Fruit fly (Drosophila melanogaster) whole organism, embryonic: ENCODE results near the gene cort.

Experiments
- CG12155 ChIP-seq: fragments of 200-800 bp; sonication (Bioruptor generic); optimal IDR thresholded peaks from 3 replicates; lab custom pipeline; 2016; ENCODE audit warnings: missing biosample characterization, missing genetic modification characterization
- CG16815 ChIP-seq: fragments of 200-800 bp; sonication (Bioruptor generic); optimal IDR thresholded peaks from 3 replicates; lab custom pipeline; 2017; ENCODE audit warnings: missing biosample characterization, mild to moderate bottlenecking, missing genetic modification characterization
- CG17359 ChIP-seq: fragments of 200-800 bp; sonication (Bioruptor generic); optimal IDR thresholded peaks from 3 replicates; lab custom pipeline; 2018; ENCODE audit warnings: missing biosample characterization, mild to moderate bottlenecking, missing genetic modification characterization, moderate library complexity
- CG17361 ChIP-seq: fragments of 200-800 bp; sonication (Bioruptor generic); IDR thresholded peaks from 3 replicates; pipeline ENCODE4 v1.3.6; 2022; ENCODE audit warnings: missing biosample characterization, missing genetic modification characterization
- CG17829 ChIP-seq: fragments of 200-800 bp; optimal IDR thresholded peaks from 2 replicates; lab custom pipeline; 2019; ENCODE audit warnings: missing biosample characterization, mild to moderate bottlenecking, missing genetic modification characterization, moderate library complexity
- CG1792 ChIP-seq: fragments of 200-800 bp; sonication (Bioruptor generic); optimal IDR thresholded peaks from 2 replicates; lab custom pipeline; 2016; ENCODE audit warnings: missing biosample characterization, missing genetic modification characterization
- CG31441 ChIP-seq: fragments of 200-800 bp; sonication (Bioruptor generic); IDR thresholded peaks from 2 replicates; pipeline ENCODE4 v1.3.6; 2022; ENCODE audit warnings: missing biosample characterization, missing genetic modification characterization
- CG33213 ChIP-seq: fragments of 200-800 bp; sonication (Bioruptor generic); optimal IDR thresholded peaks from 3 replicates; lab custom pipeline; 2016; ENCODE audit warnings: missing biosample characterization, missing genetic modification characterization
- CG4282 ChIP-seq: fragments of 200-800 bp; sonication (Bioruptor generic); optimal IDR thresholded peaks from 2 replicates; lab custom pipeline; 2016; ENCODE audit warnings: missing biosample characterization, missing genetic modification characterization
- CG4360 ChIP-seq: fragments of 200-800 bp; sonication (Bioruptor generic); IDR thresholded peaks from 2 replicates; pipeline ENCODE4 v1.3.6; 2022; ENCODE audit warnings: missing biosample characterization, missing genetic modification characterization
- CG4854 ChIP-seq: fragments of 200-800 bp; sonication (Bioruptor generic); optimal IDR thresholded peaks from 2 replicates; lab custom pipeline; 2016; ENCODE audit warnings: missing biosample characterization, missing genetic modification characterization, inconsistent platforms
- CG5953 ChIP-seq: fragments of 200-800 bp; sonication (Bioruptor generic); IDR thresholded peaks from 2 replicates; pipeline ENCODE4 v1.3.6; 2022; ENCODE audit warnings: missing biosample characterization, missing genetic modification characterization
- CG6813 ChIP-seq: fragments of 200-800 bp; sonication (Bioruptor generic); optimal IDR thresholded peaks from 2 replicates; lab custom pipeline; 2017; ENCODE audit warnings: missing biosample characterization, missing genetic modification characterization, mild to moderate bottlenecking, moderate library complexity, missing genetic modification reagents
- CG7271 ChIP-seq: fragments of 200-800 bp; sonication (Bioruptor generic); optimal IDR thresholded peaks from 2 replicates; lab custom pipeline; 2018; ENCODE audit warnings: missing biosample characterization, mild to moderate bottlenecking, missing genetic modification characterization, moderate library complexity
- CG7786 ChIP-seq: fragments of 200-800 bp; sonication (Bioruptor generic); optimal IDR thresholded peaks from 2 replicates; lab custom pipeline; 2016; ENCODE audit warnings: missing biosample characterization, missing genetic modification characterization
- CG8290 ChIP-seq, 3 experiments: fragments of 200-800 bp; sonication (Bioruptor generic); optimal IDR thresholded peaks; 2 replicates each; lab custom pipeline; 2016 to 2019; ENCODE audit warnings: missing biosample characterization in 3 of 3, missing genetic modification characterization in 3 of 3, mild to moderate bottlenecking in 2 of 3, moderate library complexity in 1 of 3
- CG9437 ChIP-seq: fragments of 200-800 bp; sonication (Bioruptor generic); optimal IDR thresholded peaks from 2 replicates; lab custom pipeline; 2018; ENCODE audit warnings: missing biosample characterization, mild to moderate bottlenecking, missing genetic modification characterization
- CG9797 ChIP-seq: fragments of 200-800 bp; sonication (Bioruptor generic); optimal IDR thresholded peaks from 3 replicates; lab custom pipeline; 2018; ENCODE audit warnings: missing biosample characterization, mild to moderate bottlenecking, missing genetic modification characterization
- CG9876 ChIP-seq: fragments of 200-800 bp; sonication (Bioruptor generic); optimal IDR thresholded peaks from 2 replicates; lab custom pipeline; 2016; ENCODE audit warnings: missing biosample characterization, missing genetic modification characterization
- CoRest ChIP-seq: fragments of 200-800 bp; sonication (Bioruptor generic); optimal IDR thresholded peaks from 3 replicates; lab custom pipeline; 2018; ENCODE audit warnings: missing biosample characterization, mild to moderate bottlenecking, missing genetic modification characterization, moderate library complexity
- D19A ChIP-seq: fragments of 200-800 bp; optimal IDR thresholded peaks from 3 replicates; lab custom pipeline; 2019; ENCODE audit warnings: missing biosample characterization, mild to moderate bottlenecking, missing genetic modification characterization, moderate library complexity
- Deaf1 ChIP-seq: fragments of 200-800 bp; optimal IDR thresholded peaks from 3 replicates; lab custom pipeline; 2019; ENCODE audit warnings: missing biosample characterization, mild to moderate bottlenecking, missing genetic modification characterization, moderate library complexity
- Jarid2 ChIP-seq: fragments of 200-800 bp; sonication (Bioruptor generic); optimal IDR thresholded peaks from 3 replicates; lab custom pipeline; 2017; ENCODE audit warnings: mild to moderate bottlenecking, missing biosample characterization, missing genetic modification reagents, missing genetic modification characterization
- MTF-1 ChIP-seq: fragments of 200-800 bp; sonication (Bioruptor generic); optimal IDR thresholded peaks from 2 replicates; lab custom pipeline; 2018; ENCODE audit warnings: missing biosample characterization, mild to moderate bottlenecking, missing genetic modification characterization, borderline replicate concordance
- Meics ChIP-seq: fragments of 200-800 bp; sonication (Bioruptor generic); optimal IDR thresholded peaks from 2 replicates; lab custom pipeline; 2017; ENCODE audit warnings: missing biosample characterization, mild to moderate bottlenecking, missing genetic modification characterization
- NC2α ChIP-seq: fragments of 200-800 bp; sonication (Bioruptor generic); optimal IDR thresholded peaks from 2 replicates; lab custom pipeline; 2016; ENCODE audit warnings: missing biosample characterization, missing genetic modification characterization
- NC2β ChIP-seq: fragments of 200-800 bp; sonication (Bioruptor generic); optimal IDR thresholded peaks from 2 replicates; lab custom pipeline; 2016; ENCODE audit warnings: missing biosample characterization, missing genetic modification characterization
- Nf-YB ChIP-seq: fragments of 200-800 bp; sonication (Bioruptor generic); optimal IDR thresholded peaks from 3 replicates; lab custom pipeline; 2019; ENCODE audit warnings: missing biosample characterization, mild to moderate bottlenecking, missing genetic modification characterization, moderate library complexity
- Poxn ChIP-seq: fragments of 200-800 bp; sonication (Bioruptor generic); IDR thresholded peaks from 2 replicates; pipeline ENCODE4 v1.3.6; 2022; ENCODE audit warnings: missing biosample characterization, missing genetic modification characterization
- Tbp ChIP-seq: fragments of >200 bp; optimal IDR thresholded peaks from 2 replicates; lab custom pipeline; 2018; ENCODE audit warnings: missing biosample characterization, missing genetic modification characterization
- Xrp1 ChIP-seq: fragments of 200-800 bp; sonication (Bioruptor generic); IDR thresholded peaks from 2 replicates; pipeline ENCODE4 v1.3.6; 2022; ENCODE audit warnings: missing biosample characterization, missing genetic modification characterization
- abd-A ChIP-seq: fragments of 200-800 bp; sonication (Bioruptor generic); optimal IDR thresholded peaks from 3 replicates; lab custom pipeline; 2019; ENCODE audit warnings: missing biosample characterization, mild to moderate bottlenecking, missing genetic modification characterization, moderate library complexity
- ash1 ChIP-seq: fragments of 200-800 bp; sonication (Bioruptor generic); optimal IDR thresholded peaks from 2 replicates; lab custom pipeline; 2018; ENCODE audit warnings: missing biosample characterization, mild to moderate bottlenecking, missing genetic modification characterization
- bab2 ChIP-seq: fragments of 200-800 bp; sonication (Bioruptor generic); optimal IDR thresholded peaks from 2 replicates; lab custom pipeline; 2016; ENCODE audit warnings: missing biosample characterization, missing genetic modification characterization
- cwo ChIP-seq: fragments of 200-800 bp; sonication (Bioruptor generic); optimal IDR thresholded peaks from 3 replicates; lab custom pipeline; 2017; ENCODE audit warnings: missing biosample characterization, missing genetic modification characterization, mild to moderate bottlenecking, moderate library complexity, missing genetic modification reagents
- esg ChIP-seq: fragments of 200-800 bp; sonication (Bioruptor generic); conservative IDR thresholded peaks from 2 replicates; pipeline ENCODE4 v1.3.6; 2022; ENCODE audit warnings: missing biosample characterization, missing genetic modification characterization
- eve ChIP-seq, 2 experiments: fragments of >200 bp; optimal IDR thresholded peaks; 2 replicates each; lab custom pipeline; 2017; ENCODE audit warnings: missing biosample characterization in 2 of 2, missing genetic modification characterization in 2 of 2
- grn ChIP-seq: fragments of 200-800 bp; sonication (Bioruptor generic); optimal IDR thresholded peaks from 3 replicates; lab custom pipeline; 2017; ENCODE audit warnings: missing biosample characterization, missing genetic modification characterization
- gt ChIP-seq: fragments of 200-800 bp; sonication (Bioruptor generic); IDR thresholded peaks from 2 replicates; pipeline ENCODE4 v1.3.6; 2022; ENCODE audit warnings: missing biosample characterization, missing genetic modification characterization
- lov ChIP-seq, 2 experiments: fragments of 200-800 bp in 1 of 2; fragments of >200 bp in 1 of 2; sonication (Bioruptor generic) in 1 of 2; IDR thresholded peaks in 1 of 2; optimal IDR thresholded peaks in 1 of 2; 2 replicates in 1 of 2; 3 replicates in 1 of 2; pipeline versions ENCODE4 v1.3.6 to Lab custom; 2017 to 2022; ENCODE audit warnings: missing biosample characterization in 1 of 2, missing genetic modification characterization in 1 of 2
- pita ChIP-seq: fragments of 200-800 bp; sonication (Bioruptor generic); optimal IDR thresholded peaks from 2 replicates; lab custom pipeline; 2017; ENCODE audit warnings: missing biosample characterization, mild to moderate bottlenecking, missing genetic modification characterization
- repo ChIP-seq: fragments of 200-800 bp; sonication (Bioruptor generic); optimal IDR thresholded peaks from 2 replicates; lab custom pipeline; 2016; ENCODE audit warnings: missing biosample characterization, missing genetic modification characterization
- run ChIP-seq: fragments of 200-800 bp; sonication (Bioruptor generic); optimal IDR thresholded peaks from 3 replicates; lab custom pipeline; 2018; ENCODE audit warnings: missing biosample characterization, mild to moderate bottlenecking, missing genetic modification characterization
- seq ChIP-seq: fragments of 200-800 bp; sonication (Bioruptor generic); IDR thresholded peaks from 2 replicates; pipeline ENCODE4 v1.3.6; 2022; ENCODE audit warnings: missing biosample characterization, missing genetic modification characterization
- slou ChIP-seq: fragments of 200-800 bp; sonication (Bioruptor generic); optimal IDR thresholded peaks from 3 replicates; lab custom pipeline; 2016; ENCODE audit warnings: missing biosample characterization, missing genetic modification characterization
- toy ChIP-seq: fragments of 200-800 bp; sonication (Bioruptor generic); IDR thresholded peaks from 2 replicates; pipeline ENCODE4 v1.3.6; 2022; ENCODE audit warnings: missing biosample characterization, missing genetic modification characterization
- trh ChIP-seq: fragments of 200-800 bp; sonication (Bioruptor generic); optimal IDR thresholded peaks from 2 replicates; lab custom pipeline; 2016; ENCODE audit warnings: missing biosample characterization, missing genetic modification characterization
- unpg ChIP-seq: fragments of 200-800 bp; sonication (Bioruptor generic); optimal IDR thresholded peaks from 3 replicates; lab custom pipeline; 2018; ENCODE audit warnings: missing biosample characterization, mild to moderate bottlenecking, missing genetic modification characterization, moderate library complexity
- wor ChIP-seq: fragments of 200-800 bp; sonication (Bioruptor generic); IDR thresholded peaks from 2 replicates; pipeline ENCODE4 v1.3.6; 2022; ENCODE audit warnings: missing biosample characterization, missing genetic modification characterization
- z ChIP-seq: fragments of 200-800 bp; sonication (Bioruptor generic); IDR thresholded peaks from 3 replicates; pipeline ENCODE4 v1.3.6; 2022; ENCODE audit warnings: missing biosample characterization, missing genetic modification characterization

cort gene

DNA sequence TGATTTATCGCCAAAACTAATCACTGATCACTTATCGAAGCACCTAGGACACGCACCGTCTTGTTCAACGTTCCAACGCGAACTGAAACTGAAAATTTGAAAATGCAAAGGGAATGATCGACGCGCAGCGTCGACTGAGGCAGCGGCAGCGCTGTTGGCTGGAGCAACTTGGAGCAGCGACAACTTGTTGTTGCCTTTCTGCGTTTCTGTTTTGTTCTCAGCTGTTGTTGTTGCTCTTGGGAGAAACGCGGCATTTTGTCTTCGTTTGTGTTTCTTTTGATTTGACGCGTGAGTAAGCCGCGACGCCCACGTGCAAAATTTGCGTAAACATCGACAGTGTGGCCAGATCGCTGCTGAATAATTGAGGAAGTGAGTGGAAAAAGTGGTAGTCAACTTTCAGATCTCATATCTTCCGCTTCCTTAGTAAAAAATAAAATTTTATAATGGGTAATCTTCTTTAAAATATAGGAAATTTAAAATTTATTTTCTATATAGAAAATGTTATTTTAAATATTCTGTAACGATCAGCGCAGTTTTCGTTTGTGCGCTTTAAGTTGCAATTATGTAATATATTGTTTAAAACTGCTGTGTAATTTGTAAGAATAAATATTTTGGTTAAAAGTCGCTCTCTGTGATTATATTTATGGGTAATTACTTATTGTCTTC, 32.7 kb upstream of the cort start, which contains the start of gene Tsp (continued):
- TF ChIP-seq CG7271 (tag; lab: Kevin White, UChicago), result peak; percentile 25
- peak; percentile 8; the same call in 1 of the 2 replicates for TF ChIP-seq seq (GFP tag; lab: Robert Waterston, UW)
- peak; percentile 5 for TF ChIP-seq CG8290 (GFP tag; optimal IDR thresholded peaks at IDR 0.05; lab: Kevin White, UChicago)
- no peak for TF ChIP-seq CG8290 (tag; optimal IDR thresholded peaks at IDR 0.05; lab: Kevin White, UChicago)
- peak; percentile 55 for TF ChIP-seq grn
- no peak for TF ChIP-seq CG4282 (GFP tag; lab: Kevin White, UChicago)
- TF ChIP-seq pita (GFP tag; lab: Kevin White, UChicago), result no peak
- no peak for TF ChIP-seq Nf-YB (GFP tag; lab: Kevin White, UChicago)
- TF ChIP-seq lov (optimal IDR thresholded peaks at IDR 0.05; lab: Kevin White, UChicago), result no peak
- no peak for TF ChIP-seq lov (GFP tag; IDR thresholded peaks at IDR 0.05; lab: Robert Waterston, UW)
- TF ChIP-seq CG9797 (GFP tag; lab: Kevin White, UChicago), result no peak
- TF ChIP-seq unpg (GFP tag; lab: Kevin White, UChicago), result peak; percentile 0
- no peak for TF ChIP-seq slou (GFP tag; lab: Kevin White, UChicago)
- no peak for TF ChIP-seq trh (GFP tag; lab: Kevin White, UChicago)
- no peak for TF ChIP-seq CG17359 (tag; lab: Kevin White, UChicago)
- TF ChIP-seq CG7786 (GFP tag; lab: Kevin White, UChicago), result no peak
- no peak for TF ChIP-seq Poxn (GFP tag; lab: Robert Waterston, UW)
- no peak for TF ChIP-seq CG5953 (GFP tag; lab: Robert Waterston, UW)
- TF ChIP-seq gt (GFP tag; lab: Robert Waterston, UW), result no peak
- no peak for TF ChIP-seq CG33213 (GFP tag; lab: Kevin White, UChicago)
- peak; percentile 93 for TF ChIP-seq CG4360 (GFP tag; lab: Robert Waterston, UW)
- TF ChIP-seq bab2 (GFP tag; lab: Kevin White, UChicago), result no peak
- TF ChIP-seq CG1792 (GFP tag; lab: Kevin White, UChicago), result no peak
- no peak for TF ChIP-seq repo (GFP tag; lab: Kevin White, UChicago)
- TF ChIP-seq Meics (GFP tag; lab: Kevin White, UChicago), result peak; percentile 17
- TF ChIP-seq CG16815 (GFP tag; lab: Kevin White, UChicago), result no peak
- TF ChIP-seq toy, result no peak
- 0 out of 2 replicates have a peak, but pooled peaks have one; percentile 10 for TF ChIP-seq CG31441 (GFP tag; lab: Robert Waterston, UW)
- TF ChIP-seq NC2β (GFP tag; lab: Kevin White, UChicago), result no peak
- no peak for TF ChIP-seq eve (GFP tag; optimal IDR thresholded peaks at IDR 0.05; lab: Kevin White, UChicago)
- no peak for TF ChIP-seq ash1 (GFP tag; lab: Kevin White, UChicago)
- no peak for TF ChIP-seq wor (GFP tag; lab: Robert Waterston, UW)
- TF ChIP-seq Jarid2, result peak; percentile 79
- no peak for TF ChIP-seq CoRest (tag; lab: Kevin White, UChicago)
- peak; percentile 64 for TF ChIP-seq abd-A (tag; lab: Kevin White, UChicago)
- TF ChIP-seq MTF-1 (GFP tag; lab: Kevin White, UChicago), result no peak
- peak; percentile 4 for TF ChIP-seq Deaf1
- no peak for TF ChIP-seq D19A (tag; lab: Kevin White, UChicago)
- TF ChIP-seq run, result no peak
- TF ChIP-seq CG12155 (GFP tag; lab: Kevin White, UChicago), result no peak
- no peak for TF ChIP-seq esg
- no peak for TF ChIP-seq CG17829 (tag; lab: Kevin White, UChicago)
- no peak for TF ChIP-seq CG9876
- TF ChIP-seq cwo (GFP tag; lab: Kevin White, UChicago), result peak; percentile 66
- no peak for TF ChIP-seq z (GFP tag; lab: Robert Waterston, UW)
- no peak for TF ChIP-seq Xrp1 (GFP tag; lab: Robert Waterston, UW)
- no peak for TF ChIP-seq Tbp (GFP tag; lab: Kevin White, UChicago)
- no peak for TF ChIP-seq CG9437 (GFP tag; lab: Kevin White, UChicago)
- TF ChIP-seq CG17361, result no peak
- no peak for TF ChIP-seq NC2α
- no peak for TF ChIP-seq CG6813
- no peak for TF ChIP-seq CG4854 (GFP tag; lab: Kevin White, UChicago)
